Fruit fly (Drosophila melanogaster): ENCODE data around the gene SdhD.

The SdhD gene

dm6 chr3R:23709508-23710208 lies 50.7 kb downstream of the SdhD start, which contains the start of gene CG10301 (continued):
- TF ChIP-seq dpn (GFP tag; optimal IDR thresholded peaks at IDR 0.05) (peak; percentile 32 to 49), CG11696 (GFP tag; IDR thresholded peaks at IDR 0.05) (no peak), emc (GFP tag; optimal IDR thresholded peaks at IDR 0.05) (no peak), unpg (GFP tag; optimal IDR thresholded peaks at IDR 0.05) (peak; percentile 61), Mrtf (GFP tag; IDR thresholded peaks at IDR 0.05) (peak; percentile 20; the same call in 1 of the 3 replicates), CG7839 (tag; optimal IDR thresholded peaks at IDR 0.05) (peak; percentile 60), zf30C (GFP tag; optimal IDR thresholded peaks at IDR 0.05) (peak; percentile 81), gsb (GFP tag; IDR thresholded peaks at IDR 0.05) (no peak), z (GFP tag; IDR thresholded peaks at IDR 0.05) (no peak), odd (GFP tag; optimal IDR thresholded peaks at IDR 0.05) (peak; percentile 25), BtbVII (GFP tag; optimal IDR thresholded peaks at IDR 0.05) (no peak), crp (GFP tag; optimal IDR thresholded peaks at IDR 0.05) (peak in 1 of 2 experiments; percentile 1), CG10462 (GFP tag; optimal IDR thresholded peaks at IDR 0.05) (peak; percentile 43), ftz-f1 (GFP tag; optimal IDR thresholded peaks at IDR 0.05) (no peak), Gsc (GFP tag; IDR thresholded peaks at IDR 0.05) (peak; percentile 25; the same call in 1 of the 2 replicates), Dad (GFP tag; optimal IDR thresholded peaks at IDR 0.05) (peak; percentile 27), nom (GFP tag; optimal IDR thresholded peaks at IDR 0.05) (no peak), eyg (GFP tag; optimal IDR thresholded peaks at IDR 0.05) (no peak), CG7357 (GFP tag; IDR thresholded peaks at IDR 0.05) (0 out of 3 replicates have a peak, but pooled peaks have one; percentile 31), grau (tag; optimal IDR thresholded peaks at IDR 0.05) (peak; percentile 65), lab (GFP tag; optimal IDR thresholded peaks at IDR 0.05) (peak; percentile 43), CG13775 (GFP tag; optimal IDR thresholded peaks at IDR 0.05) (peak; percentile 62), CG2875 (GFP tag; optimal IDR thresholded peaks at IDR 0.05) (peak; percentile 44), Doc2 (GFP tag; IDR thresholded peaks at IDR 0.05) (no peak), CG12744 (GFP tag; optimal IDR thresholded peaks at IDR 0.05) (no peak), CG8290 (GFP tag; optimal IDR thresholded peaks at IDR 0.05) (peak; percentile 24), CG8290 (tag; optimal IDR thresholded peaks at IDR 0.05) (no peak), tx (GFP tag; optimal IDR thresholded peaks at IDR 0.05) (no peak), ro (GFP tag; IDR thresholded peaks at IDR 0.05) (no peak), CG1024 (GFP tag; IDR thresholded peaks at IDR 0.05) (peak; percentile 46; the same call in 1 of the 2 replicates), Camta (GFP tag; optimal IDR thresholded peaks at IDR 0.05) (peak; percentile 50), CrebB (tag; optimal IDR thresholded peaks at IDR 0.05) (no peak), CG13296 (GFP tag; optimal IDR thresholded peaks at IDR 0.05) (no peak), cad (GFP tag; optimal IDR thresholded peaks at IDR 0.05) (no peak), CG8281 (tag; optimal IDR thresholded peaks at IDR 0.05) (no peak), insv (GFP tag; optimal IDR thresholded peaks at IDR 0.05) (no peak), ci (GFP tag; IDR thresholded peaks at IDR 0.05) (peak; percentile 82), Adf1 (GFP tag; IDR thresholded peaks at IDR 0.05) (no peak), hkb (optimal IDR thresholded peaks at IDR 0.05) (no peak), hkb (GFP tag; IDR thresholded peaks at IDR 0.05) (peak; percentile 55; the same call in 1 of the 2 replicates), CG18599 (GFP tag; optimal IDR thresholded peaks at IDR 0.05) (peak; percentile 32), zfh1 (GFP tag; IDR thresholded peaks at IDR 0.05) (peak; percentile 88), trem (tag; optimal IDR thresholded peaks at IDR 0.05) (peak; percentile 49), az2 (GFP tag; optimal IDR thresholded peaks at IDR 0.05) (peak; percentile 64), tio (GFP tag; optimal IDR thresholded peaks at IDR 0.05) (peak; percentile 52), crol (GFP tag; IDR thresholded peaks at IDR 0.05) (no peak), dmrt11E (tag; optimal IDR thresholded peaks at IDR 0.05) (peak; percentile 89), MTF-1 (GFP tag; optimal IDR thresholded peaks at IDR 0.05; ENCODE audit: borderline replicate concordance) (no peak), CG6791 (GFP tag; IDR thresholded peaks at IDR 0.05; ENCODE audit: partially characterized antibody) (no peak), abd-A (tag; optimal IDR thresholded peaks at IDR 0.05) (no peak)

Data from whole organism, embryonic.